Worm (Caenorhabditis elegans) whole organism, L1 larva: ENCODE data around the gene F08D12.3.

Experiments used
- ets-5 ChIP-seq: fragments of 200-800 bp; sonication (Bioruptor generic); IDR thresholded peaks from 2 replicates; pipeline ENCODE4 v1.3.6; 2022; ENCODE audit warnings: missing genetic modification characterization, missing compliant biosample characterization
- nhr-85 ChIP-seq: sonication (generic microtip); peaks from one replicate; lab custom pipeline; 2016; ENCODE audit warnings: missing genetic modification characterization, inconsistent platforms, missing compliant biosample characterization

DNA sequence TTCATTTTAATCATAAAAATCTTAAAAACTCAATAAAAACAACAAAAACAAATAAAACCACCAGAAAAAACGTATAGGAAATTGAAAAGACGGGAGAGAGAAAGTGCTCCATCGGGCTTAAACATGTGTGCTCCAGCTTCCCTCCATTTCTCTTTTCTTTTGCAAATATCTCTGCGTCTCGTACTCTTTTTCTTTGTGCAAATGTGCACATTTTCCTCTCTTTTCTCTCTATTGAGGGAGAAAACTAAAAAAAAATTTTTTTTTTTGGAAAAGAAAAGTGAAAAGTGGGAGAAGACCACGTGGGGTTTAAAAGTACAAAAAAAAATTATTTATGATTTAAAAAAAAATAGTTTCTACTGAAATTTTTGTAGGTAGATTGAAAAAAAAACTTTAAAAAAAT, 24.9 kb downstream of the F08D12.3 start:
- TF ChIP-seq nhr-85 (tag; lab: Kevin White, UChicago) (no peak), ets-5 (GFP tag; lab: Robert Waterston, UW) (no peak)
